Worm (Caenorhabditis elegans) whole organism, mixed stage, embryonic: ENCODE results near the gene M106.7.

Experiments used
- lin-13 ChIP-seq: fragments of 150-350 bp; optimal IDR thresholded peaks from 2 replicates; lab custom pipeline; 2014; ENCODE audit warnings: missing biosample characterization, missing genetic modification characterization
- lsy-2 ChIP-seq: fragments of 150-350 bp; optimal IDR thresholded peaks from 2 replicates; lab custom pipeline; 2014; ENCODE audit warnings: missing biosample characterization, missing genetic modification characterization
- nhr-12 ChIP-seq: fragments of 150-350 bp; optimal IDR thresholded peaks from 2 replicates; lab custom pipeline; 2014; ENCODE audit warnings: missing biosample characterization, missing genetic modification characterization
- nhr-237 ChIP-seq: fragments of 150-350 bp; optimal IDR thresholded peaks from 2 replicates; lab custom pipeline; 2014; ENCODE audit warnings: missing biosample characterization, missing genetic modification characterization
- unc-39 ChIP-seq: fragments of 150-350 bp; optimal IDR thresholded peaks from 2 replicates; lab custom pipeline; 2014; ENCODE audit warnings: missing biosample characterization, missing genetic modification characterization
- zip-8 ChIP-seq: fragments of 150-350 bp; optimal IDR thresholded peaks from 2 replicates; lab custom pipeline; 2014; ENCODE audit warnings: missing biosample characterization, missing genetic modification characterization

DNA sequence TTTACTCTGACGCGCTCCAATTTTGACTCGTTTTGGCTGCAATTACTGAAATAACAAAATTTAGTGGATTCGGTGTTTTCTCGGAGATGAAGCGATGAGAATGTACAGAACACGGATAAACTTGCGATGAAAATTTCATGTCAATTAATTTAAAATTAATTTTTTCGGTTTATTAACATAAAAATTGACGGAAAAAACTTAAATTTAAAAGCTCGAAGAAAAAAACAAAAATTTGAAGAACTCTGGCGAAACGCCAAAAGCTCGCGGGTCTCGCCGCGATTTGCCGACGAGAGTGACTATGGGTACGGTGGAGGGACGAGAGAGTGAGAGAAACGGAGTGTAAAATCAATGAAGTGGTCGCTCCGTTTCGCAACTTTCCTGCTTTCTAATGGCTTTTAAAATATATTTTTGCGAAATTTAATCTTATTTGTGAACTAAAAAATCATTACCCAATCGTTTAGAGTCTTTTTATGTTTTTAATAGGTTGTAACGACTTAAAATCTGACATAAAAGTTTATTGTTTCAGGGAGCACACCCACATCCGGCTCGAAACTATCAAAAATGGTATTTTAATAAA lies 11.8 kb upstream of the M106.7 start, which contains the start of the genes gmps-1 and cap-2:
- TF ChIP-seq nhr-12 (tag; lab: Kevin White, UChicago), result no peak
- no peak for TF ChIP-seq zip-8 (tag; lab: Kevin White, UChicago)
- TF ChIP-seq nhr-237, result peak; percentile 86
- TF ChIP-seq lin-13 (tag; lab: Kevin White, UChicago), result peak; percentile 84
- no peak for TF ChIP-seq unc-39
- TF ChIP-seq lsy-2 (tag; lab: Kevin White, UChicago), result peak; percentile 100
